Worm (Caenorhabditis elegans) whole organism, L3 larva: Measurements from ENCODE around the gene C52B9.8.

Experiments
- ZK546.5 ChIP-seq: sonication (generic microtip); optimal IDR thresholded peaks from 2 replicates; lab custom pipeline; 2017; ENCODE audit warnings: missing biosample characterization, missing genetic modification characterization
- aly-2 ChIP-seq: fragments of 150-350 bp; optimal IDR thresholded peaks from 2 replicates; lab custom pipeline; 2014; ENCODE audit warnings: missing biosample characterization, missing genetic modification characterization
- fkh-10 ChIP-seq: sonication (generic microtip); optimal IDR thresholded peaks from 2 replicates; lab custom pipeline; 2017; ENCODE audit warnings: missing biosample characterization, missing genetic modification reagents, missing genetic modification characterization
- fos-1 ChIP-seq: fragments of 150-350 bp; optimal IDR thresholded peaks from 2 replicates; lab custom pipeline; 2014; ENCODE audit warnings: missing biosample characterization, missing genetic modification characterization
- lsy-12 ChIP-seq: sonication (generic microtip); optimal IDR thresholded peaks from 2 replicates; lab custom pipeline; 2016; ENCODE audit warnings: mild to moderate bottlenecking, missing genetic modification characterization, missing compliant biosample characterization
- nfya-1 ChIP-seq: sonication (generic microtip); optimal IDR thresholded peaks from 2 replicates; lab custom pipeline; 2017; ENCODE audit warnings: missing genetic modification characterization, mild to moderate bottlenecking, missing compliant biosample characterization, antibody characterized with exemption, moderate library complexity; ENCODE audit not compliant: insufficient read depth
- nhr-12 ChIP-seq: fragments of 150-350 bp; optimal IDR thresholded peaks from 2 replicates; lab custom pipeline; 2014; ENCODE audit warnings: missing biosample characterization, missing genetic modification characterization
- pha-4 ChIP-seq: fragments of 150-350 bp; optimal IDR thresholded peaks from 2 replicates; lab custom pipeline; 2014; ENCODE audit warnings: missing biosample characterization, missing genetic modification reagents, missing genetic modification characterization
- unc-39 ChIP-seq: sonication (generic microtip); optimal IDR thresholded peaks from 4 replicates; lab custom pipeline; 2017; ENCODE audit warnings: missing biosample characterization, missing genetic modification characterization
- unc-62 ChIP-seq: fragments of 150-350 bp; sonication (generic microtip); optimal IDR thresholded peaks from 4 replicates; lab custom pipeline; 2014; ENCODE audit warnings: missing biosample characterization, missing genetic modification reagents, missing genetic modification characterization

ce11 chrX:4350198-4350597 lies 38.6 kb upstream of the C52B9.8 start, which contains the start of gene F14H12.2:
- no peak for TF ChIP-seq fos-1
- TF ChIP-seq fkh-10 (GFP tag; lab: Kevin White, UChicago) = no peak
- TF ChIP-seq aly-2 (tag; lab: Kevin White, UChicago) = no peak
- TF ChIP-seq unc-39 (tag; lab: Kevin White, UChicago) = no peak
- no peak for TF ChIP-seq pha-4 (tag; lab: Kevin White, UChicago)
- no peak for TF ChIP-seq ZK546.5 (tag; lab: Kevin White, UChicago)
- TF ChIP-seq unc-62 (GFP tag; lab: Kevin White, UChicago) = no peak
- no peak for TF ChIP-seq nhr-12 (tag; lab: Kevin White, UChicago)
- TF ChIP-seq lsy-12 (tag; lab: Kevin White, UChicago) = no peak
- TF ChIP-seq nfya-1 (tag; lab: Kevin White, UChicago) = no peak
